Worm (Caenorhabditis elegans) whole organism, young adult: ENCODE data around the gene gei-14.
A peak's percentile ranks its signal among the peaks of the same experiment; 100 is the strongest.

Source experiments
- lin-54 ChIP-seq: fragments of 200-800 bp; sonication (Bioruptor generic); optimal IDR thresholded peaks from 2 replicates; lab custom pipeline; 2018; ENCODE audit warnings: mild to moderate bottlenecking, missing genetic modification characterization, missing compliant biosample characterization
- sdz-38 ChIP-seq: sonication (generic microtip); optimal IDR thresholded peaks from 2 replicates; lab custom pipeline; 2016; ENCODE audit warnings: missing genotype, missing genetic modification characterization, missing compliant biosample characterization

- TF ChIP-seq sdz-38 (no peak), lin-54 (GFP tag; lab: Kevin White, UChicago) (peak; percentile 13)
These were observed 49.6 kb downstream of the gei-14 start for ce11 chrII:8226475-8226874.
